Fruit fly (Drosophila melanogaster) whole organism, embryonic: Measurements from ENCODE around the gene CG18265.

ENCODE experiments used
- Aef1 ChIP-seq: fragments of 200-800 bp; sonication (Bioruptor generic); IDR thresholded peaks from 3 replicates; pipeline ENCODE4 v1.3.6; 2022; ENCODE audit warnings: missing biosample characterization, missing genetic modification characterization
- Bgb ChIP-seq: fragments of 200-800 bp; sonication (Bioruptor generic); IDR thresholded peaks from 2 replicates; pipeline ENCODE4 v1.3.6; 2022; ENCODE audit warnings: missing biosample characterization, missing genetic modification characterization; ENCODE audit not compliant: partially characterized antibody
- CG10959 ChIP-seq: fragments of 200-800 bp; sonication (Bioruptor generic); IDR thresholded peaks from 2 replicates; pipeline ENCODE4 v1.3.6; 2022; ENCODE audit warnings: missing biosample characterization, missing genetic modification characterization
- CG17912 ChIP-seq: fragments of 200-800 bp; sonication (Bioruptor generic); optimal IDR thresholded peaks from 2 replicates; lab custom pipeline; 2018; ENCODE audit warnings: missing biosample characterization, mild to moderate bottlenecking, missing genetic modification characterization
- CG32532 ChIP-seq: fragments of 200-800 bp; sonication (Bioruptor generic); IDR thresholded peaks from 2 replicates; pipeline ENCODE4 v1.3.6; 2022; ENCODE audit warnings: missing biosample characterization, missing genetic modification characterization
- CG3726 ChIP-seq: fragments of 200-800 bp; sonication (Bioruptor generic); IDR thresholded peaks from 3 replicates; pipeline ENCODE4, ENCODE4 v1.3.6; 2022; ENCODE audit warnings: missing biosample characterization, missing genetic modification characterization
- CG42726 ChIP-seq: fragments of 200-800 bp; sonication (Bioruptor generic); IDR thresholded peaks from 2 replicates; pipeline ENCODE4 v1.3.6; 2022; ENCODE audit warnings: missing biosample characterization, missing genetic modification characterization; ENCODE audit not compliant: partially characterized antibody
- CG43689 ChIP-seq: fragments of 200-800 bp; sonication (Bioruptor generic); IDR thresholded peaks from 2 replicates; pipeline ENCODE4 v1.3.6; 2022; ENCODE audit warnings: missing biosample characterization, missing genetic modification characterization
- CG7271 ChIP-seq: fragments of 200-800 bp; sonication (Bioruptor generic); optimal IDR thresholded peaks from 2 replicates; lab custom pipeline; 2018; ENCODE audit warnings: missing biosample characterization, mild to moderate bottlenecking, missing genetic modification characterization, moderate library complexity
- CG8388 ChIP-seq: fragments of 200-800 bp; sonication (Bioruptor generic); optimal IDR thresholded peaks from 2 replicates; lab custom pipeline; 2019; ENCODE audit warnings: missing biosample characterization, mild to moderate bottlenecking, missing genetic modification characterization, moderate library complexity
- CG8478 ChIP-seq: fragments of >200 bp; optimal IDR thresholded peaks from 2 replicates; lab custom pipeline; 2018
- CG8944 ChIP-seq: fragments of 200-800 bp; sonication (Bioruptor generic); optimal IDR thresholded peaks from 3 replicates; lab custom pipeline; 2016; ENCODE audit warnings: missing biosample characterization, missing genetic modification characterization
- CG9797 ChIP-seq: fragments of 200-800 bp; sonication (Bioruptor generic); optimal IDR thresholded peaks from 3 replicates; lab custom pipeline; 2018; ENCODE audit warnings: missing biosample characterization, mild to moderate bottlenecking, missing genetic modification characterization
- CoRest ChIP-seq: fragments of 200-800 bp; sonication (Bioruptor generic); optimal IDR thresholded peaks from 3 replicates; lab custom pipeline; 2018; ENCODE audit warnings: missing biosample characterization, mild to moderate bottlenecking, missing genetic modification characterization, moderate library complexity
- Dek ChIP-seq: fragments of 200-800 bp; sonication (Bioruptor generic); optimal IDR thresholded peaks from 3 replicates; lab custom pipeline; 2019; ENCODE audit warnings: missing biosample characterization, mild to moderate bottlenecking, missing genetic modification characterization, moderate library complexity
- Drgx ChIP-seq: fragments of 200-800 bp; sonication (Bioruptor generic); IDR thresholded peaks from 2 replicates; pipeline ENCODE4 v1.3.6; 2022; ENCODE audit warnings: missing biosample characterization, missing genetic modification characterization
- E2f2 ChIP-seq: fragments of 200-800 bp; sonication (Bioruptor generic); IDR thresholded peaks from 2 replicates; pipeline ENCODE4 v1.3.6; 2022; ENCODE audit warnings: missing biosample characterization, missing genetic modification characterization
- Ets65A ChIP-seq: fragments of 200-800 bp; sonication (Bioruptor generic); peaks from one replicate; lab custom pipeline; 2016; ENCODE audit warnings: missing biosample characterization, missing genetic modification characterization
- Ets97D ChIP-seq: fragments of 200-800 bp; sonication (Bioruptor generic); optimal IDR thresholded peaks from 3 replicates; lab custom pipeline; 2016; ENCODE audit warnings: missing biosample characterization, missing genetic modification characterization
- Hand ChIP-seq: fragments of 200-800 bp; sonication (Bioruptor generic); optimal IDR thresholded peaks from 2 replicates; lab custom pipeline; 2017; ENCODE audit warnings: mild to moderate bottlenecking, missing biosample characterization, missing genetic modification reagents, missing genetic modification characterization
- MBD-R2 ChIP-seq: fragments of 200-800 bp; sonication (Bioruptor generic); IDR thresholded peaks from 2 replicates; pipeline ENCODE4 v1.3.6; 2022; ENCODE audit warnings: missing biosample characterization, missing genetic modification characterization
- Mad ChIP-seq: fragments of 200-800 bp; sonication (Bioruptor generic); optimal IDR thresholded peaks from 2 replicates; lab custom pipeline; 2016; ENCODE audit warnings: missing biosample characterization, missing genetic modification characterization
- Med ChIP-seq: fragments of 200-800 bp; sonication (Bioruptor generic); peaks from one replicate; lab custom pipeline; 2016; ENCODE audit warnings: missing biosample characterization, missing genetic modification characterization, mild to moderate bottlenecking, inconsistent platforms, moderate library complexity
- Myb ChIP-seq: fragments of 200-800 bp; sonication (Bioruptor generic); optimal IDR thresholded peaks from 2 replicates; lab custom pipeline; 2016; ENCODE audit warnings: missing biosample characterization, missing genetic modification characterization
- NC2α ChIP-seq: fragments of 200-800 bp; sonication (Bioruptor generic); optimal IDR thresholded peaks from 2 replicates; lab custom pipeline; 2016; ENCODE audit warnings: missing biosample characterization, missing genetic modification characterization
- NFAT ChIP-seq: fragments of 200-800 bp; sonication (Bioruptor generic); IDR thresholded peaks from 2 replicates; pipeline ENCODE4 v1.3.6; 2022; ENCODE audit warnings: missing biosample characterization, missing genetic modification characterization
- Nf-YA ChIP-seq: fragments of 200-800 bp; sonication (Bioruptor generic); IDR thresholded peaks from 2 replicates; pipeline ENCODE4 v1.3.6; 2022; ENCODE audit warnings: missing biosample characterization, missing genetic modification characterization
- Opbp ChIP-seq: fragments of 200-800 bp; sonication (Bioruptor generic); IDR thresholded peaks from 3 replicates; pipeline ENCODE4 v1.3.6; 2022; ENCODE audit warnings: missing biosample characterization, missing genetic modification characterization; ENCODE audit not compliant: partially characterized antibody
- Sin3A ChIP-seq: fragments of >200 bp; optimal IDR thresholded peaks from 2 replicates; lab custom pipeline; 2018
- Ssrp ChIP-seq: fragments of 200-800 bp; sonication (Bioruptor generic); optimal IDR thresholded peaks from 2 replicates; lab custom pipeline; 2018; ENCODE audit warnings: missing biosample characterization, mild to moderate bottlenecking, missing genetic modification characterization, moderate library complexity
- bigmax ChIP-seq: fragments of 200-800 bp; sonication (Bioruptor generic); optimal IDR thresholded peaks from 2 replicates; lab custom pipeline; 2018; ENCODE audit warnings: missing biosample characterization, mild to moderate bottlenecking, missing genetic modification characterization
- crol ChIP-seq: fragments of 200-800 bp; sonication (Bioruptor generic); IDR thresholded peaks from 2 replicates; pipeline ENCODE4 v1.3.6; 2022; ENCODE audit warnings: missing biosample characterization, missing genetic modification characterization
- dimm ChIP-seq: fragments of 200-800 bp; sonication (Bioruptor generic); IDR thresholded peaks from 2 replicates; pipeline ENCODE4 v1.3.6; 2022; ENCODE audit warnings: missing biosample characterization, missing genetic modification characterization
- en ChIP-seq: fragments of 200-800 bp; sonication (Bioruptor generic); optimal IDR thresholded peaks from 2 replicates; lab custom pipeline; 2016; ENCODE audit warnings: missing biosample characterization, missing genetic modification characterization
- ftz-f1 ChIP-seq: fragments of 200-800 bp; sonication (Bioruptor generic); optimal IDR thresholded peaks from 2 replicates; lab custom pipeline; 2016; ENCODE audit warnings: missing biosample characterization, missing genetic modification characterization
- grau ChIP-seq: fragments of 200-800 bp; optimal IDR thresholded peaks from 3 replicates; lab custom pipeline; 2019; ENCODE audit warnings: missing biosample characterization, mild to moderate bottlenecking, missing genetic modification characterization, moderate library complexity
- hb ChIP-seq: fragments of 200-800 bp; sonication (Bioruptor generic); IDR thresholded peaks from 3 replicates; pipeline ENCODE4 v1.3.6; 2022; ENCODE audit warnings: missing biosample characterization, missing genetic modification characterization; ENCODE audit not compliant: partially characterized antibody
- inv ChIP-seq: fragments of 200-800 bp; sonication (Bioruptor generic); IDR thresholded peaks from 2 replicates; pipeline ENCODE4 v1.3.6; 2022; ENCODE audit warnings: missing biosample characterization, missing genetic modification characterization; ENCODE audit not compliant: partially characterized antibody
- knrl ChIP-seq: fragments of 200-800 bp; sonication (Bioruptor generic); IDR thresholded peaks from 3 replicates; pipeline ENCODE4 v1.3.6; 2022; ENCODE audit warnings: missing biosample characterization, missing genetic modification characterization; ENCODE audit not compliant: partially characterized antibody
- lilli ChIP-seq: fragments of 200-800 bp; sonication (Bioruptor generic); optimal IDR thresholded peaks from 3 replicates; lab custom pipeline; 2016; ENCODE audit warnings: missing biosample characterization, missing genetic modification characterization
- pho ChIP-seq: fragments of 200-800 bp; sonication (Bioruptor generic); optimal IDR thresholded peaks from 2 replicates; lab custom pipeline; 2016; ENCODE audit warnings: missing biosample characterization, missing genetic modification characterization
- pita ChIP-seq: fragments of 200-800 bp; sonication (Bioruptor generic); optimal IDR thresholded peaks from 2 replicates; lab custom pipeline; 2017; ENCODE audit warnings: missing biosample characterization, mild to moderate bottlenecking, missing genetic modification characterization
- ranshi ChIP-seq: fragments of 200-800 bp; sonication (Bioruptor generic); IDR thresholded peaks from 2 replicates; pipeline ENCODE4 v1.3.6; 2022; ENCODE audit warnings: missing biosample characterization, missing genetic modification characterization
- run ChIP-seq: fragments of 200-800 bp; sonication (Bioruptor generic); optimal IDR thresholded peaks from 3 replicates; lab custom pipeline; 2018; ENCODE audit warnings: missing biosample characterization, mild to moderate bottlenecking, missing genetic modification characterization
- sd ChIP-seq: fragments of 200-800 bp; sonication (Bioruptor generic); optimal IDR thresholded peaks from 3 replicates; lab custom pipeline; 2018; ENCODE audit warnings: missing biosample characterization, mild to moderate bottlenecking, missing genetic modification characterization, moderate library complexity
- seq ChIP-seq: fragments of 200-800 bp; sonication (Bioruptor generic); IDR thresholded peaks from 2 replicates; pipeline ENCODE4 v1.3.6; 2022; ENCODE audit warnings: missing biosample characterization, missing genetic modification characterization
- stwl ChIP-seq: fragments of 200-800 bp; sonication (Bioruptor generic); optimal IDR thresholded peaks from 3 replicates; lab custom pipeline; 2018; ENCODE audit warnings: missing biosample characterization, mild to moderate bottlenecking, missing genetic modification characterization, moderate library complexity
- trem ChIP-seq: fragments of 200-800 bp; optimal IDR thresholded peaks from 3 replicates; lab custom pipeline; 2019; ENCODE audit warnings: missing biosample characterization, mild to moderate bottlenecking, missing genetic modification characterization, moderate library complexity
- twi ChIP-seq: fragments of 200-800 bp; optimal IDR thresholded peaks from 2 replicates; lab custom pipeline; 2019; ENCODE audit warnings: missing biosample characterization, mild to moderate bottlenecking, missing genetic modification characterization, moderate library complexity

The CG18265 gene

DNA sequence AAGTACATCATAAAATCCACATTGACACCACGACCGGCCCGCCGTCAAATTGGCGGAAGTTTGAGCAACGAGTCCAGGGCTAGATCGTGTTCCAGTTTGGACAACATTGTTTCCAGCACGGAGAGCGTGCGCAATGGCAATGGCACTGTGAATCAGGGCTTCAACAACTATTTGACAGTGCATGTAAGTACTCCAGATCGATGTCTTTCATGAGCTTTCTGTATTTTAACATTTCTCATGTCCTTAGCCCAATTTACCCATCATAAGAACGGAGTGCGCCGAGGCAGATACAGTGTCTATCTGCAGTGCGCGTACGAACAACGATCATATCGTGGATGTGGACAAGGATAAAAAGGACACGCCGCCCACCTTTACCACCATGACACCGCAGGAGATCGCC, 34.7 kb downstream of the CG18265 start:
- peak; percentile 73 for TF ChIP-seq CG8478 (lab: Kevin White, UChicago)
- no peak for TF ChIP-seq knrl (GFP tag; lab: Robert Waterston, UW)
- no peak for TF ChIP-seq Hand (GFP tag; lab: Kevin White, UChicago)
- no peak for TF ChIP-seq CG32532 (GFP tag; lab: Robert Waterston, UW)
- peak; percentile 60 for TF ChIP-seq Ets65A (GFP tag; lab: Kevin White, UChicago)

dm6 chr3L:17474711-17475451, 35.7 kb downstream of the CG18265 start, which contains the start of the genes UQCR-Q and CG46525:
UQCR-Q (plus strand) TSS chr3L:17474761.
CG46525 (plus strand) TSS chr3L:17475220.
- TF ChIP-seq MBD-R2 (GFP tag; lab: Robert Waterston, UW), result peak; percentile 44
- TF ChIP-seq ftz-f1 (GFP tag; lab: Kevin White, UChicago), result peak; percentile 80
- no peak for TF ChIP-seq twi (tag; lab: Kevin White, UChicago)
- TF ChIP-seq en (GFP tag; lab: Kevin White, UChicago), result no peak
- TF ChIP-seq CG7271, result no peak
- no peak for TF ChIP-seq Ssrp
- peak; percentile 51 for TF ChIP-seq Bgb (GFP tag; lab: Robert Waterston, UW)
- TF ChIP-seq E2f2 (GFP tag; lab: Robert Waterston, UW), result peak; percentile 86
- no peak for TF ChIP-seq Aef1 (GFP tag; lab: Robert Waterston, UW)
- peak; percentile 1 for TF ChIP-seq pho (GFP tag; lab: Kevin White, UChicago)
- no peak for TF ChIP-seq inv (GFP tag; lab: Robert Waterston, UW)
- TF ChIP-seq NFAT (GFP tag; lab: Robert Waterston, UW), result 0 out of 2 replicates have a peak, but pooled peaks have one; percentile 3
- TF ChIP-seq CG43689, result no peak
- no peak for TF ChIP-seq lilli (GFP tag; lab: Kevin White, UChicago)
- peak; percentile 81 for TF ChIP-seq Ets97D (GFP tag; lab: Kevin White, UChicago)
- TF ChIP-seq Med, result peak; percentile 81
- TF ChIP-seq CG10959 (GFP tag; lab: Robert Waterston, UW), result no peak
- no peak for TF ChIP-seq CG3726
- no peak for TF ChIP-seq CG8944 (GFP tag; lab: Kevin White, UChicago)
- TF ChIP-seq Mad (GFP tag; lab: Kevin White, UChicago), result peak; percentile 15
- TF ChIP-seq seq, result no peak
- TF ChIP-seq CoRest (tag; lab: Kevin White, UChicago), result peak; percentile 46
- no peak; the same call in 2 of the 3 replicates for TF ChIP-seq Opbp (GFP tag; lab: Robert Waterston, UW)
- TF ChIP-seq ranshi (GFP tag; lab: Robert Waterston, UW), result no peak
- peak; percentile 69 for TF ChIP-seq sd (tag; lab: Kevin White, UChicago)
- peak; percentile 93 for TF ChIP-seq CG9797 (GFP tag; lab: Kevin White, UChicago)
- TF ChIP-seq trem (tag; lab: Kevin White, UChicago), result peak; percentile 66
- peak; percentile 66 for TF ChIP-seq bigmax (GFP tag; lab: Kevin White, UChicago)
- peak; percentile 72 for TF ChIP-seq stwl (tag; lab: Kevin White, UChicago)
- no peak for TF ChIP-seq crol (GFP tag; lab: Robert Waterston, UW)
- no peak for TF ChIP-seq dimm
- TF ChIP-seq NC2α (GFP tag; lab: Kevin White, UChicago), result no peak
- TF ChIP-seq hb (GFP tag; lab: Robert Waterston, UW), result no peak
- TF ChIP-seq Dek (tag; lab: Kevin White, UChicago), result peak; percentile 50
- TF ChIP-seq Sin3A (lab: Kevin White, UChicago), result peak; percentile 25
- no peak for TF ChIP-seq Nf-YA
- TF ChIP-seq pita (GFP tag; lab: Kevin White, UChicago), result peak; percentile 96
- TF ChIP-seq run, result no peak
- TF ChIP-seq CG42726 (GFP tag; lab: Robert Waterston, UW), result peak; percentile 62
- TF ChIP-seq Drgx (GFP tag; lab: Robert Waterston, UW), result no peak
- TF ChIP-seq CG17912 (GFP tag; lab: Kevin White, UChicago), result peak; percentile 70
- TF ChIP-seq grau (tag; lab: Kevin White, UChicago), result peak; percentile 15
- peak; percentile 68 for TF ChIP-seq Myb (GFP tag; lab: Kevin White, UChicago)
- TF ChIP-seq CG8388 (GFP tag; lab: Kevin White, UChicago), result no peak
